Fruit fly (Drosophila melanogaster) whole organism, prepupa: ENCODE results near the gene Herp.
A peak's percentile ranks its signal among the peaks of the same experiment; 100 is the strongest.

ENCODE experiments used
- Blimp-1 ChIP-seq: fragments of 200-800 bp; sonication (Bioruptor generic); optimal IDR thresholded peaks from 3 replicates; lab custom pipeline; 2017; ENCODE audit warnings: missing biosample characterization, missing genetic modification characterization, mild to moderate bottlenecking, moderate library complexity, missing genetic modification reagents
- CG10631 ChIP-seq: fragments of 200-800 bp; sonication (Bioruptor generic); optimal IDR thresholded peaks from 2 replicates; lab custom pipeline; 2016; ENCODE audit warnings: missing biosample characterization, missing genetic modification characterization
- CG10669 ChIP-seq: fragments of 200-800 bp; sonication (Bioruptor generic); optimal IDR thresholded peaks from 3 replicates; lab custom pipeline; 2018; ENCODE audit warnings: missing biosample characterization, mild to moderate bottlenecking, missing genetic modification characterization, moderate library complexity
- CG11902 ChIP-seq: fragments of 200-800 bp; sonication (Bioruptor generic); optimal IDR thresholded peaks from 3 replicates; lab custom pipeline; 2016; ENCODE audit warnings: missing biosample characterization, missing genetic modification characterization
- CG15336 ChIP-seq: fragments of 200-800 bp; sonication (Bioruptor generic); IDR thresholded peaks from 2 replicates; pipeline ENCODE4 v1.3.6; 2022; ENCODE audit warnings: missing biosample characterization, missing genetic modification characterization
- CG1621 ChIP-seq: fragments of 200-800 bp; sonication (Bioruptor generic); optimal IDR thresholded peaks from 3 replicates; lab custom pipeline; 2018; ENCODE audit warnings: missing biosample characterization, mild to moderate bottlenecking, missing genetic modification characterization
- CG3032 ChIP-seq: fragments of 200-800 bp; optimal IDR thresholded peaks from 2 replicates; lab custom pipeline; 2019; ENCODE audit warnings: missing biosample characterization, mild to moderate bottlenecking, missing genetic modification characterization, moderate library complexity
- CG31627 ChIP-seq: fragments of 200-800 bp; sonication (Bioruptor generic); optimal IDR thresholded peaks from 3 replicates; lab custom pipeline; 2016; ENCODE audit warnings: missing biosample characterization, missing genetic modification characterization
- CG32006 ChIP-seq: fragments of 200-800 bp; sonication (Bioruptor generic); optimal IDR thresholded peaks from 3 replicates; lab custom pipeline; 2017; ENCODE audit warnings: missing biosample characterization, mild to moderate bottlenecking, missing genetic modification characterization
- CG34406 ChIP-seq: fragments of 200-800 bp; sonication (Bioruptor generic); optimal IDR thresholded peaks from 3 replicates; lab custom pipeline; 2016; ENCODE audit warnings: missing biosample characterization, missing genetic modification characterization
- CG3919 ChIP-seq: fragments of 200-800 bp; sonication (Bioruptor generic); optimal IDR thresholded peaks from 3 replicates; lab custom pipeline; 2016; ENCODE audit warnings: missing biosample characterization, missing genetic modification characterization
- CG4318 ChIP-seq: fragments of 200-800 bp; sonication (Bioruptor generic); optimal IDR thresholded peaks from 3 replicates; lab custom pipeline; 2017; ENCODE audit warnings: missing biosample characterization, mild to moderate bottlenecking, missing genetic modification characterization
- CG6163 ChIP-seq: fragments of 200-800 bp; sonication (Bioruptor generic); IDR thresholded peaks from 3 replicates; pipeline ENCODE4 v1.3.6; 2022; ENCODE audit warnings: missing biosample characterization, missing genetic modification characterization
- CG6276 ChIP-seq: fragments of 200-800 bp; sonication (Bioruptor generic); optimal IDR thresholded peaks from 2 replicates; lab custom pipeline; 2017; ENCODE audit warnings: missing biosample characterization, mild to moderate bottlenecking, missing genetic modification characterization
- CG6792 ChIP-seq: fragments of 200-800 bp; sonication (Bioruptor generic); optimal IDR thresholded peaks from 3 replicates; lab custom pipeline; 2016; ENCODE audit warnings: missing biosample characterization, missing genetic modification characterization
- CG6808 ChIP-seq: fragments of 200-800 bp; sonication (Bioruptor generic); optimal IDR thresholded peaks from 3 replicates; lab custom pipeline; 2017; ENCODE audit warnings: missing biosample characterization, missing genetic modification characterization, mild to moderate bottlenecking, moderate library complexity, missing genetic modification reagents
- CG7368 ChIP-seq: fragments of 200-800 bp; sonication (Bioruptor generic); optimal IDR thresholded peaks from 3 replicates; lab custom pipeline; 2016; ENCODE audit warnings: missing biosample characterization, missing genetic modification characterization
- CG8119 ChIP-seq: fragments of 200-800 bp; sonication (Bioruptor generic); IDR thresholded peaks from 3 replicates; pipeline ENCODE4 v1.3.6; 2022; ENCODE audit warnings: missing biosample characterization, missing genetic modification characterization
- CG8319 ChIP-seq: fragments of 200-800 bp; sonication (Bioruptor generic); optimal IDR thresholded peaks from 3 replicates; lab custom pipeline; 2016; ENCODE audit warnings: missing biosample characterization, missing genetic modification characterization
- CG8632 ChIP-seq: fragments of 200-800 bp; sonication (Bioruptor generic); optimal IDR thresholded peaks from 3 replicates; lab custom pipeline; 2016; ENCODE audit warnings: missing biosample characterization, missing genetic modification characterization
- CG9139 ChIP-seq: fragments of 200-800 bp; sonication (Bioruptor generic); optimal IDR thresholded peaks from 3 replicates; lab custom pipeline; 2017; ENCODE audit warnings: missing biosample characterization, mild to moderate bottlenecking, missing genetic modification characterization
- Eip75B ChIP-seq: fragments of 200-800 bp; sonication (Bioruptor generic); optimal IDR thresholded peaks from 3 replicates; lab custom pipeline; 2016; ENCODE audit warnings: missing biosample characterization, missing genetic modification characterization
- Eip93F ChIP-seq: fragments of 200-800 bp; sonication (Bioruptor generic); optimal IDR thresholded peaks from 2 replicates; lab custom pipeline; 2016; ENCODE audit warnings: missing biosample characterization, mild to moderate bottlenecking, missing genetic modification characterization
- Ets96B ChIP-seq: fragments of 200-800 bp; optimal IDR thresholded peaks from 2 replicates; lab custom pipeline; 2019; ENCODE audit warnings: missing biosample characterization, mild to moderate bottlenecking, missing genetic modification characterization, moderate library complexity
- Gug ChIP-seq: fragments of 200-800 bp; sonication (Bioruptor generic); IDR thresholded peaks from 2 replicates; pipeline ENCODE4 v1.3.6; 2022; ENCODE audit warnings: missing biosample characterization, missing genetic modification characterization
- Hr38 ChIP-seq: sonication (Bioruptor generic); optimal IDR thresholded peaks from 2 replicates; lab custom pipeline; 2016; ENCODE audit warnings: missing biosample characterization, missing genetic modification characterization
- Hr39 ChIP-seq: fragments of 200-800 bp; sonication (Bioruptor generic); optimal IDR thresholded peaks from 2 replicates; lab custom pipeline; 2016; ENCODE audit warnings: missing biosample characterization, missing genetic modification characterization
- Lpt ChIP-seq: fragments of 200-800 bp; sonication (Bioruptor generic); optimal IDR thresholded peaks from 3 replicates; lab custom pipeline; 2016; ENCODE audit warnings: missing biosample characterization, missing genetic modification characterization
- Met ChIP-seq: fragments of 200-800 bp; sonication (Bioruptor generic); optimal IDR thresholded peaks from 3 replicates; lab custom pipeline; 2016; ENCODE audit warnings: missing biosample characterization, missing genetic modification characterization
- OdsH ChIP-seq: fragments of 200-800 bp; sonication (Bioruptor generic); optimal IDR thresholded peaks from 3 replicates; lab custom pipeline; 2016; ENCODE audit warnings: missing biosample characterization, missing genetic modification characterization
- Smox ChIP-seq: fragments of 200-800 bp; sonication (Bioruptor generic); optimal IDR thresholded peaks from 3 replicates; lab custom pipeline; 2016; ENCODE audit warnings: missing biosample characterization, missing genetic modification characterization
- Sox14 ChIP-seq: fragments of 200-800 bp; sonication (Bioruptor generic); optimal IDR thresholded peaks from 3 replicates; lab custom pipeline; 2016; ENCODE audit warnings: missing biosample characterization, missing genetic modification characterization
- Sox15 ChIP-seq: fragments of 200-800 bp; sonication (Bioruptor generic); optimal IDR thresholded peaks from 3 replicates; lab custom pipeline; 2016; ENCODE audit warnings: missing biosample characterization, missing genetic modification characterization
- achi ChIP-seq: fragments of 200-800 bp; sonication (Bioruptor generic); optimal IDR thresholded peaks from 3 replicates; lab custom pipeline; 2016; ENCODE audit warnings: missing biosample characterization, missing genetic modification characterization
- acj6 ChIP-seq: fragments of 200-800 bp; sonication (Bioruptor generic); optimal IDR thresholded peaks from 3 replicates; lab custom pipeline; 2016; ENCODE audit warnings: missing biosample characterization, missing genetic modification characterization
- cyc ChIP-seq: fragments of 200-800 bp; sonication (Bioruptor generic); optimal IDR thresholded peaks from 3 replicates; lab custom pipeline; 2016; ENCODE audit warnings: missing biosample characterization, missing genetic modification characterization
- dac ChIP-seq: fragments of 200-800 bp; sonication (Bioruptor generic); optimal IDR thresholded peaks from 2 replicates; lab custom pipeline; 2017; ENCODE audit warnings: missing biosample characterization, mild to moderate bottlenecking, missing genetic modification characterization
- dsx ChIP-seq: fragments of 200-800 bp; optimal IDR thresholded peaks from 3 replicates; lab custom pipeline; 2019; ENCODE audit warnings: missing biosample characterization, mild to moderate bottlenecking, missing genetic modification characterization, moderate library complexity; ENCODE audit not compliant: poor library complexity, severe bottlenecking
- esn ChIP-seq: fragments of 200-800 bp; sonication (Bioruptor generic); optimal IDR thresholded peaks from 2 replicates; lab custom pipeline; 2016; ENCODE audit warnings: missing biosample characterization, mild to moderate bottlenecking, missing genetic modification characterization, moderate library complexity
- fd59A ChIP-seq: fragments of 200-800 bp; sonication (Bioruptor generic); optimal IDR thresholded peaks from 2 replicates; lab custom pipeline; 2017; ENCODE audit warnings: missing biosample characterization, mild to moderate bottlenecking, missing genetic modification characterization, missing genetic modification reagents
- fd85E ChIP-seq: fragments of 200-800 bp; sonication (Bioruptor generic); optimal IDR thresholded peaks from 3 replicates; lab custom pipeline; 2016; ENCODE audit warnings: missing biosample characterization, missing genetic modification characterization
- fkh ChIP-seq: fragments of 200-800 bp; sonication (Bioruptor generic); optimal IDR thresholded peaks from 3 replicates; lab custom pipeline; 2017; ENCODE audit warnings: missing biosample characterization, mild to moderate bottlenecking, missing genetic modification characterization, moderate library complexity
- lz ChIP-seq: fragments of 200-800 bp; sonication (Bioruptor generic); optimal IDR thresholded peaks from 3 replicates; lab custom pipeline; 2016; ENCODE audit warnings: missing biosample characterization, missing genetic modification characterization
- net ChIP-seq: fragments of 200-800 bp; sonication (Bioruptor generic); optimal IDR thresholded peaks from 3 replicates; lab custom pipeline; 2016; ENCODE audit warnings: missing biosample characterization, missing genetic modification characterization
- pdm3 ChIP-seq: fragments of 200-800 bp; sonication (Bioruptor generic); optimal IDR thresholded peaks from 3 replicates; lab custom pipeline; 2016; ENCODE audit warnings: missing biosample characterization, missing genetic modification characterization
- salr ChIP-seq, 2 experiments: fragments of 200-800 bp; sonication (Bioruptor generic); optimal IDR thresholded peaks; 3 replicates each; lab custom pipeline; 2016 to 2018; ENCODE audit warnings: missing biosample characterization in 2 of 2, missing genetic modification characterization in 2 of 2, mild to moderate bottlenecking in 1 of 2
- spab ChIP-seq: fragments of 200-800 bp; sonication (Bioruptor generic); optimal IDR thresholded peaks from 2 replicates; lab custom pipeline; 2017; ENCODE audit warnings: missing biosample characterization, mild to moderate bottlenecking, missing genetic modification characterization, missing genetic modification reagents
- svp ChIP-seq: fragments of 200-800 bp; sonication (Bioruptor generic); peaks from one replicate; lab custom pipeline; 2016; ENCODE audit warnings: missing biosample characterization, missing genetic modification characterization
- topi ChIP-seq: fragments of 200-800 bp; sonication (Bioruptor generic); optimal IDR thresholded peaks from 3 replicates; lab custom pipeline; 2016; ENCODE audit warnings: missing biosample characterization, missing genetic modification characterization
- vri ChIP-seq: fragments of 200-800 bp; sonication (Bioruptor generic); optimal IDR thresholded peaks from 3 replicates; lab custom pipeline; 2016; ENCODE audit warnings: missing biosample characterization, mild to moderate bottlenecking, missing genetic modification characterization

The Herp gene

dm6 chr2L:7827045-7828004, 27.5 kb upstream of the Herp start, which contains the start of the genes Rack1 and mts:
Gene Rack1, minus strand, starts transcription at chr2L:7827315.
Gene mts, plus strand, starts transcription at chr2L:7827650.
- TF ChIP-seq dac (GFP tag; lab: Kevin White, UChicago): peak; percentile 54
- peak; percentile 34; the same call in 1 of the 3 replicates for TF ChIP-seq CG8119 (GFP tag; lab: Robert Waterston, UW)
- TF ChIP-seq CG8632 (GFP tag; lab: Kevin White, UChicago): peak; percentile 65
- TF ChIP-seq Hr39 (GFP tag; lab: Kevin White, UChicago): peak; percentile 64
- no peak for TF ChIP-seq CG15336 (GFP tag; lab: Robert Waterston, UW)
- peak; percentile 63 for TF ChIP-seq CG10631 (GFP tag; lab: Kevin White, UChicago)
- TF ChIP-seq esn: peak; percentile 85
- no peak for TF ChIP-seq fd59A
- TF ChIP-seq CG31627: peak; percentile 64
- TF ChIP-seq Eip93F (GFP tag; lab: Kevin White, UChicago): no peak
- peak; percentile 74 for TF ChIP-seq CG7368 (GFP tag; lab: Kevin White, UChicago)
- TF ChIP-seq vri (GFP tag; lab: Kevin White, UChicago): peak; percentile 77
- TF ChIP-seq CG10669 (GFP tag; lab: Kevin White, UChicago): peak; percentile 71
- TF ChIP-seq spab: peak; percentile 35
- peak; percentile 45 for TF ChIP-seq Smox
- TF ChIP-seq Sox15: peak; percentile 38
- peak; percentile 100 for TF ChIP-seq achi (GFP tag; lab: Kevin White, UChicago)
- peak; percentile 82 for TF ChIP-seq lz (GFP tag; lab: Kevin White, UChicago)
- peak; percentile 61 for TF ChIP-seq CG8319 (GFP tag; lab: Kevin White, UChicago)
- TF ChIP-seq CG6792 (GFP tag; lab: Kevin White, UChicago): peak; percentile 57
- TF ChIP-seq acj6 (GFP tag; lab: Kevin White, UChicago): peak; percentile 74
- no peak for TF ChIP-seq Hr38 (GFP tag; lab: Kevin White, UChicago)
- TF ChIP-seq CG32006 (GFP tag; lab: Kevin White, UChicago): no peak
- peak; percentile 73 for TF ChIP-seq CG34406 (GFP tag; lab: Kevin White, UChicago)
- TF ChIP-seq CG1621 (tag; lab: Kevin White, UChicago): peak; percentile 62
- TF ChIP-seq net (GFP tag; lab: Kevin White, UChicago): peak; percentile 84
- peak; percentile 78 for TF ChIP-seq Met
- TF ChIP-seq dsx (GFP tag; lab: Kevin White, UChicago): peak; percentile 31
- peak; percentile 71 for TF ChIP-seq Eip75B (GFP tag; lab: Kevin White, UChicago)
- peak; percentile 68 for TF ChIP-seq OdsH (GFP tag; lab: Kevin White, UChicago)
- peak; percentile 12 for TF ChIP-seq CG6276
- TF ChIP-seq Blimp-1 (GFP tag; lab: Kevin White, UChicago): peak; percentile 59
- peak; percentile 75 for TF ChIP-seq svp (GFP tag; lab: Kevin White, UChicago)
- peak; percentile 60 for TF ChIP-seq CG3032 (tag; lab: Kevin White, UChicago)
- no peak for TF ChIP-seq Lpt
- peak; percentile 86 for TF ChIP-seq CG6163 (GFP tag; lab: Robert Waterston, UW)
- peak; percentile 79 for TF ChIP-seq topi
- no peak for TF ChIP-seq CG4318
- no peak for TF ChIP-seq Ets96B (tag; lab: Kevin White, UChicago)
- peak; percentile 61 for TF ChIP-seq pdm3
- TF ChIP-seq Gug: no peak
- TF ChIP-seq salr (GFP tag; optimal IDR thresholded peaks at IDR 0.05; lab: Kevin White, UChicago): peak; percentile 36 to 83
- no peak for TF ChIP-seq Sox14 (GFP tag; lab: Kevin White, UChicago)
- peak; percentile 90 for TF ChIP-seq CG3919 (GFP tag; lab: Kevin White, UChicago)
- TF ChIP-seq fd85E: peak; percentile 72
- peak; percentile 70 for TF ChIP-seq CG6808 (GFP tag; lab: Kevin White, UChicago)
- TF ChIP-seq CG9139 (GFP tag; lab: Kevin White, UChicago): peak; percentile 82
- peak; percentile 49 for TF ChIP-seq CG11902 (GFP tag; lab: Kevin White, UChicago)
- peak; percentile 77 for TF ChIP-seq cyc
- TF ChIP-seq fkh: peak; percentile 57
